Worm (Caenorhabditis elegans) whole organism, L1 larva: ENCODE measurements around the gene Y70C5A.2.

Source experiments
- C34B4.2 ChIP-seq: sonication (generic microtip); optimal IDR thresholded peaks from 2 replicates; lab custom pipeline; 2017; ENCODE audit warnings: mild to moderate bottlenecking, missing genetic modification characterization, missing compliant biosample characterization
- aly-2 ChIP-seq: fragments of 150-350 bp; optimal IDR thresholded peaks from 2 replicates; lab custom pipeline; 2014; ENCODE audit warnings: missing biosample characterization, missing genetic modification characterization
- ceh-90 ChIP-seq: sonication (generic microtip); optimal IDR thresholded peaks from 2 replicates; lab custom pipeline; 2016; ENCODE audit warnings: missing genetic modification characterization, missing compliant biosample characterization
- elt-2 ChIP-seq: sonication (generic microtip); optimal IDR thresholded peaks from 2 replicates; lab custom pipeline; 2016; ENCODE audit warnings: missing genetic modification characterization, mild to moderate bottlenecking, inconsistent platforms, missing compliant biosample characterization, missing genetic modification reagents
- fos-1 ChIP-seq: fragments of 150-350 bp; optimal IDR thresholded peaks from 2 replicates; lab custom pipeline; 2014; ENCODE audit warnings: missing biosample characterization, missing genetic modification characterization
- jun-1 ChIP-seq: fragments of 150-350 bp; optimal IDR thresholded peaks from 2 replicates; lab custom pipeline; 2014; ENCODE audit warnings: missing biosample characterization, missing genetic modification reagents, missing genetic modification characterization
- lin-39 ChIP-seq: fragments of 150-350 bp; optimal IDR thresholded peaks from 2 replicates; lab custom pipeline; 2014; ENCODE audit warnings: missing biosample characterization, missing genetic modification reagents, missing genetic modification characterization
- nhr-12 ChIP-seq: sonication (generic microtip); optimal IDR thresholded peaks from 2 replicates; lab custom pipeline; 2017; ENCODE audit warnings: missing biosample characterization, missing genetic modification characterization
- snpc-4 ChIP-seq: fragments of 150-350 bp; optimal IDR thresholded peaks from 2 replicates; lab custom pipeline; 2014; ENCODE audit warnings: missing biosample characterization, missing genetic modification characterization
- sox-4 ChIP-seq: sonication (generic microtip); optimal IDR thresholded peaks from 2 replicates; lab custom pipeline; 2016; ENCODE audit warnings: missing genetic modification characterization, missing compliant biosample characterization
- unc-130 ChIP-seq: fragments of 150-350 bp; optimal IDR thresholded peaks from 2 replicates; lab custom pipeline; 2017; ENCODE audit warnings: missing biosample characterization, missing genetic modification characterization, inconsistent platforms
- ztf-11 ChIP-seq, 2 experiments: sonication (generic microtip); optimal IDR thresholded peaks; 2 replicates each; lab custom pipeline; 2016 to 2017; ENCODE audit warnings: missing genetic modification characterization in 2 of 2, missing biosample characterization in 1 of 2, missing compliant biosample characterization in 1 of 2

- TF ChIP-seq ztf-11 (tag; optimal IDR thresholded peaks at IDR 0.05; lab: Kevin White, UChicago) (no peak), snpc-4 (tag; lab: Kevin White, UChicago) (no peak), C34B4.2 (no peak), lin-39 (tag; lab: Kevin White, UChicago) (no peak), unc-130 (tag; lab: Kevin White, UChicago) (no peak), nhr-12 (tag; lab: Kevin White, UChicago) (no peak), ceh-90 (tag; lab: Kevin White, UChicago) (no peak), sox-4 (tag; lab: Kevin White, UChicago) (no peak), aly-2 (no peak), elt-2 (peak; percentile 88), jun-1 (tag; lab: Kevin White, UChicago) (peak; percentile 18), fos-1 (tag; lab: Kevin White, UChicago) (no peak)
Measured at ce11 chrV:16595140-16595791, 27.7 kb downstream of the Y70C5A.2 start, which contains the start of gene cpl-1.
